Worm (Caenorhabditis elegans) whole organism, L4/young adult: ENCODE results near the gene F09C12.2.

ENCODE experiments used
- W03F9.2 ChIP-seq: fragments of 150-350 bp; optimal IDR thresholded peaks from 2 replicates; lab custom pipeline; 2014; ENCODE audit warnings: missing biosample characterization, missing genetic modification characterization
- dao-5 ChIP-seq: sonication (generic microtip); optimal IDR thresholded peaks from 2 replicates; lab custom pipeline; 2016; ENCODE audit warnings: missing genotype, missing genetic modification characterization, moderate library complexity, missing compliant biosample characterization
- him-1 ChIP-seq: sonication (generic microtip); optimal IDR thresholded peaks from 2 replicates; lab custom pipeline; 2016; ENCODE audit warnings: missing genotype, missing genetic modification reagents, missing genetic modification characterization, missing compliant biosample characterization

ce11 chrII:5120612-5121011 is 10.8 kb downstream of the F09C12.2 start:
- TF ChIP-seq W03F9.2 (no peak), dao-5 (no peak), him-1 (tag; lab: Kevin White, UChicago) (no peak)
